Fruit fly (Drosophila melanogaster): Measurements from ENCODE around the gene CG46426.
A peak's percentile ranks its signal among the peaks of the same experiment; 100 is the strongest.

Gene CG46426

dm6 chr2L:11842291-11843187 lies at the start of gene CG46426, which contains the start of the genes CG44008, CG14933 and CG42486:
Gene CG46426 (plus strand): TSS chr2L:11842828.
Gene CG44008 (minus strand): TSS chr2L:11842445.
Gene CG14933 (plus strand): TSS chr2L:11842828.
Gene CG42486 (plus strand): TSS chr2L:11843137.
- peak; percentile 19 for TF ChIP-seq noc (tag; optimal IDR thresholded peaks at IDR 0.05)

- TF ChIP-seq noc (tag; optimal IDR thresholded peaks at IDR 0.05): no peak
Measured at dm6 chr2L:11793986-11794385, 48.6 kb upstream of the CG46426 start, which contains the start of gene CG14937. Gene CG14937 (minus strand): TSS chr2L:11794086.

DNA sequence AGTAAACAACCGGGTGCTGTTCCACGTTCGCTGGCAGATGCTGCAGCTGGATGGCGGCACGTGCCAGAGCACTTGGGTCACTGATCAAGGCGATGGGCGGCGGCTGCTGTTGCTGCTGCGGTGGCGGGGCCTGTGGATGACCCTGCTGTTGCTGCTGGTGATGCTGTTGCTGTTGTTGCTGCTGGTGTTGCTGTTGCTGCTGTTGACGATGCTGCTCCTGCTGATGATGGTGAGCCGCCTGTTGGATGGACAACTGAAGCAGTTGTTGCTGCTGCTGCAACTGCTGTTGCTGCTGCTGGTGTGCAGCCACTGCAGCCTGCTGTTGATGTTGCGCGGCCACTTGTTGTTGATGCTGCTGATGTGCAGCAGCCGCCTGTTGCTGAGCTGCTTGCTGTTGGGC lies 45.5 kb upstream of the CG46426 start:
- TF ChIP-seq noc (tag; optimal IDR thresholded peaks at IDR 0.05): no peak

DNA sequence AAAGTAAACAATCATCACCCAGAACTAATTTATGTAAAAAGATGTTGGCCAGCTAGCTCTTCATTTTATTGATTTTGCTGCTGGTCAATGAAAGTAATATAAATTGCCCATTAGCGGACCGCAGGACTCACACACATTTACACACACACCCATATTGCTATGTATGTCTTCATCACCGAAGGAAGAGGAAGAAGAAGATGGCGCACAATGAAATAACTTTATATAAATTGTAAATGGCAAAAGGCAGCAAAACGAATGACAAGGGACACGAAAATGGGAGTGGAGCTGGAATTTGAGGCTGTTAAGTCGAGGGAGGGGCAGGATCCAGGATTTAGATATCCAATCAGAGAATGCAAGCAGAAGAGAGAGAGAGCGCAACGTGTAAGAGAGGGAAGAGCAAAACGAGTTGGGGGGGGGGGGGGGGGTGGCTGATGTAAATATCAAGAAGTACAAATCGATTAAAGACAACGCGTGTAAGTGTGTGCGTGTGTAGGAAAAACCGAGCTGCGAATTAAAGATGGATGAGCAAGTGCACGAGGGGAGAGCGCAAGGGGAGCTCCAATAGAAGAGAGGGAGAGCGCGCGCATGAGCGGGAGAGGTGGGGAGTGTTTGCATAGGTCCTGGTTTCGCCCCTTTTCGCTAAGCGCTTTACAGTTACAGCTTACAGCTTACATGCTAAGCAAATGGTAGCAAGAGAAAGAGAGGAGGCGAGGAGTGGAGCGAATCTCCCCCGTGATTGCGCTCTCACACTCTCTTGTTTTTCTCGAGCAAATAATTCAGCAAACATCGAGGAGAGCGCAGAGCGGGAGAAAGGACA lies 38.2 kb upstream of the CG46426 start:
- TF ChIP-seq noc (tag; optimal IDR thresholded peaks at IDR 0.05): no peak

dm6 chr2L:11806022-11806700 lies 36.5 kb upstream of the CG46426 start:
- no peak for TF ChIP-seq noc (tag; optimal IDR thresholded peaks at IDR 0.05)

- peak; percentile 24 for TF ChIP-seq noc (tag; optimal IDR thresholded peaks at IDR 0.05)
Measured at dm6 chr2L:11806701-11807674, 35.6 kb upstream of the CG46426 start.

DNA sequence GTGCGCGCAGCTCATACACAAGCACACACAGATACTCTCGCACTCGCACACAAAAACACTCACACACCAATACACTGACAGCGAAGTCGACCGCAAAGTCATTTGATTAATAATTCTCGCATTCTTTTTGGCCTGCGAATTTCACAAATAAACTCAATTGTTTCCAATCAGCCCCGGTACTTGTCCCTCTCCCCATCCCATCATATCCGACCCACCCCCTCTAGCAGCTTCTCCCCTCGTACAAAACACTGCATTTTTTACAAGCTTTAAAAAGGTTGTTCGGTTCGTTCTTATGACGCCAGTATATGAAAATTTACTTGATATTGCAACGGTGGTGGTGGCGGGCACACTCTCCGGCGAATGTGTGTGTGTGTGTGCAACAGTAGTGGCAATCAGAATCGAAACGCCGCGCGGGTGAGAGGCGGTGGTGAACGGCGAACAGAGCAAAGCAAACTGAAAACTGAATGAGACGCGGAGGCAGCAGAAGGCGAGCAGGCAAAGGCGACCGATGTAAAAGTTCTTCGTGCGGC lies 34.9 kb upstream of the CG46426 start:
- TF ChIP-seq noc (tag; optimal IDR thresholded peaks at IDR 0.05): peak; percentile 60

DNA sequence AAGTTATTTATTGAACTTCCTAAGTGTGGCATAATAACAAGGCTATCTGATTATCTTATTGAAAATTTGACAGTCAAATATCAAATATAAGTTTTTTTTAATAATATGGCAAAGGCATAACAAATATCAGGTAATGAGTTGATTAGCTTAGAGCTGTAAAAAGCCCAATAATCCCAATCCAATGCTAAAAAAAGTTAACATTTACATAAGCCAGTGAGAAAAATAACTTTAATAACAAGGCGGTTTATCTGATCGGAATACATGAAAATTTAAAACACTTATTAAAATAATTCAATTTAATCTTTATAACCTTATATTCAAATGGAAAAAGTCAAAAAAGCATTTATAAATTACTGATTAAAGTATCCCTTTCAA lies 34.3 kb upstream of the CG46426 start:
- TF ChIP-seq noc (tag; optimal IDR thresholded peaks at IDR 0.05): no peak

DNA sequence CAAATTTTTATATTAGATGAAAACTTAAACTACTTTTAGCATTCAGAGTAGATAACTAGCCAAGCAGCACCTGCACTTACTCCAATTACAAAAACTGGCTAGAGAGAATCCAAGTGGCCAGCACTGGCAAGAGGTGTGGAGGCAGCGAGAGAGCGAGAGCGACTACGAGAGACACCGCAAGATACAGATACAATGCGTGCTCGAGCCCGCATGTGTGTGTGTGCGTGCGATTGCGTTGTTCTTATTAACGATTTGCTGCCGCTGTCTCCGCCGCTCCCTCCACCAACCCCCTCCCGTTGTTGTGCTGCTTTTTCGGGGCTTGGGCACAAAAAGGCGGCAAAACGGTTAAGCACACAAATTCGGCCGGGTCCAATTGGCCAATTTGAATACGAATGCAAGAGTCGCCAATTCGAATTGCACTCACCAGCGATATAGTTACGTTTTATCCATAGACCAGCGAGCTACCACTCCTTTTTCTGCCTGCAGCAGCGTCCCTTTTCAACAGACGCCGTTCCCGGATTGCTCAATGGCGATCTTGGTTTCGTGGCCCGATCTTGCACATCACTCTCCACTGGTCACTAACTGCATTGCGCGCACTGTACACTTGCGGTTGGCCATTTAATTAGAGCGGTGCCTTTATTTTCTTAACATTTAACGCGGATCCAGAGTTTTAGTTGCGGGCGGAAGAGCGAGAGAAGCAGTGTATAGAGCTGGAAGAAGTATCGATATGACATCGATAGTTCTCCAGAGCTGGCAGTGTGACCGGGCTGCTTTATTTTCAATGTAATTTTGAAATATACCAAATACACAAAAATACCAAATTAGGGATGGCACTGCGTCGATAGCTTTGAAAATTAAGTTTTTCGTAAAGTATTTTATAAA lies 33.7 kb upstream of the CG46426 start, which contains the start of gene crol:
Gene crol (minus strand): TSS at position 737 of the 882 bp plus-strand sequence.
- TF ChIP-seq noc (tag; optimal IDR thresholded peaks at IDR 0.05): peak; percentile 3

DNA sequence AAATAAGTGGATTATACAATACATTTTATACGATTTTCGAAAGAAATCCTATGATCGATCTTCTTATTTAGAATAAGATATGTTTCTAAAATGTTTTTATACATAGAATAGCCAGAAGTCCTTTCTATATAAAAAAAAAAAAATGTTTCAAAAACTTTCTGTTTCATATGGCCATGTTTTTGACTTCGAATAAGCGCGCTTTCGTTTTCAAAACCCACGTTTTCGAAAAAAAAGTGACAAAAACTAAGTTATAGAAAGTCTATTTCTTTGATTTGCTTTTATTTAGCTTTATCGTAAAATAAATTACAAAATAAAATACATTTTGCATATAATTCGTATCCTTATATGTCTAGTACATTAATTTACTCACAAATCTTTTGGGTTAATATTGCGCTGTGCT lies 32.8 kb upstream of the CG46426 start:
- TF ChIP-seq noc (tag; optimal IDR thresholded peaks at IDR 0.05): no peak

DNA sequence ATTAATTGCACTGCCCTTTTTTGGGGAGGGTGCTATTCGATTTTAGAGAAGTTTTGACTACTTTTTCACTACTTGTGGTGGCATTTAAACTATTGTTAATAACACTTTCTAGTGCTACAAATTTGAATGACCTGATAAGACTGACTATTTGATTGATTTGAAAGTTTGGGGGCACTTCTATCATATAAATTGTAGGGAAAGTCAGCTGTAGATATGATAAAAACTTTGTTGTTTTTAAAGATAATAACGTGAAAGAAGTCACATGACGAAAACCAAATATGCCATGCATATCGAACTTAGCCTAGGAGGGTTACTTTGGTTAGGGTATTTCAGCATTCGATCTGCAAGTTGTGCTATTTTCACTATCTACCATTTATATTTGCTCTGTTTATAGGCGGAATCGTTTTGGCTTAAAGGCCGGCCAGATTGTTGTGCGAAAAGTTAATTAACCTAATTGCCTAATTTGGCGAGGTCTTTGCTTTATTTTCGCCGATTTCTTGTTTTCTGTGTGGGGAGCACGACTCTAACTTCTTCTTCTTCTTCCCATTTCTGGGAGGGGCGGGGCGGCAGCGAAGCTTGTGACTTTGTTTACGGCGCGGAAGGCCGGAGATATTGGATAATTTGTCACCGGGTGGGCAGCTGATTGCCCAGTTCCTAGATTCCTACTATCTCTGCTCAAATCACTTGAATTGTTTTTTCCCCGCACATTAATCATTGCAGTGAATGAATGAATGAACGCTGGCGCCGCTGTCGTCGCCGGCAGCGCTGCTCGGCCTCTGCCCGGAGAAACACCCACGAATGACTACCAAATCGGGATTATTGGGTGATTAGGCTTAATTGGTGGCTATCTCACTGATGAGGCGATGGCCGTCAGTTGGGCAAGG lies 29.6 kb upstream of the CG46426 start:
- peak; percentile 53 for TF ChIP-seq noc (tag; optimal IDR thresholded peaks at IDR 0.05)

dm6 chr2L:11813665-11814087 lies 29.0 kb upstream of the CG46426 start, which contains the start of gene CycY:
Gene CycY (minus strand): TSS chr2L:11813780.
- TF ChIP-seq noc (tag; optimal IDR thresholded peaks at IDR 0.05): no peak
